Fruit fly (Drosophila melanogaster) whole organism, prepupa: ENCODE data around the gene CG18476.

ENCODE experiments used
- Blimp-1 ChIP-seq: fragments of 200-800 bp; sonication (Bioruptor generic); optimal IDR thresholded peaks from 3 replicates; lab custom pipeline; 2017; ENCODE audit warnings: missing biosample characterization, missing genetic modification characterization, mild to moderate bottlenecking, moderate library complexity, missing genetic modification reagents
- CG10631 ChIP-seq: fragments of 200-800 bp; sonication (Bioruptor generic); optimal IDR thresholded peaks from 2 replicates; lab custom pipeline; 2016; ENCODE audit warnings: missing biosample characterization, missing genetic modification characterization
- CG11294 ChIP-seq: fragments of 200-800 bp; sonication (Bioruptor generic); IDR thresholded peaks from 2 replicates; pipeline ENCODE4 v1.3.6; 2022; ENCODE audit warnings: missing biosample characterization, missing genetic modification characterization
- CG11902 ChIP-seq: fragments of 200-800 bp; sonication (Bioruptor generic); optimal IDR thresholded peaks from 3 replicates; lab custom pipeline; 2016; ENCODE audit warnings: missing biosample characterization, missing genetic modification characterization
- CG15336 ChIP-seq: fragments of 200-800 bp; sonication (Bioruptor generic); IDR thresholded peaks from 2 replicates; pipeline ENCODE4 v1.3.6; 2022; ENCODE audit warnings: missing biosample characterization, missing genetic modification characterization
- CG1621 ChIP-seq: fragments of 200-800 bp; sonication (Bioruptor generic); optimal IDR thresholded peaks from 3 replicates; lab custom pipeline; 2018; ENCODE audit warnings: missing biosample characterization, mild to moderate bottlenecking, missing genetic modification characterization
- CG16779 ChIP-seq: fragments of 200-800 bp; sonication (Bioruptor generic); optimal IDR thresholded peaks from 3 replicates; lab custom pipeline; 2017; ENCODE audit warnings: missing biosample characterization, mild to moderate bottlenecking, missing genetic modification characterization
- CG3032 ChIP-seq: fragments of 200-800 bp; optimal IDR thresholded peaks from 2 replicates; lab custom pipeline; 2019; ENCODE audit warnings: missing biosample characterization, mild to moderate bottlenecking, missing genetic modification characterization, moderate library complexity
- CG32006 ChIP-seq: fragments of 200-800 bp; sonication (Bioruptor generic); optimal IDR thresholded peaks from 3 replicates; lab custom pipeline; 2017; ENCODE audit warnings: missing biosample characterization, mild to moderate bottlenecking, missing genetic modification characterization
- CG34406 ChIP-seq: fragments of 200-800 bp; sonication (Bioruptor generic); optimal IDR thresholded peaks from 3 replicates; lab custom pipeline; 2016; ENCODE audit warnings: missing biosample characterization, missing genetic modification characterization
- CG3919 ChIP-seq: fragments of 200-800 bp; sonication (Bioruptor generic); optimal IDR thresholded peaks from 3 replicates; lab custom pipeline; 2016; ENCODE audit warnings: missing biosample characterization, missing genetic modification characterization
- CG6163 ChIP-seq: fragments of 200-800 bp; sonication (Bioruptor generic); IDR thresholded peaks from 3 replicates; pipeline ENCODE4 v1.3.6; 2022; ENCODE audit warnings: missing biosample characterization, missing genetic modification characterization
- CG6792 ChIP-seq: fragments of 200-800 bp; sonication (Bioruptor generic); optimal IDR thresholded peaks from 3 replicates; lab custom pipeline; 2016; ENCODE audit warnings: missing biosample characterization, missing genetic modification characterization
- CG6854 ChIP-seq: fragments of 200-800 bp; sonication (Bioruptor generic); optimal IDR thresholded peaks from 2 replicates; lab custom pipeline; 2017; ENCODE audit warnings: missing biosample characterization, mild to moderate bottlenecking, missing genetic modification characterization
- CG7368 ChIP-seq: fragments of 200-800 bp; sonication (Bioruptor generic); optimal IDR thresholded peaks from 3 replicates; lab custom pipeline; 2016; ENCODE audit warnings: missing biosample characterization, missing genetic modification characterization
- CG8119 ChIP-seq: fragments of 200-800 bp; sonication (Bioruptor generic); IDR thresholded peaks from 3 replicates; pipeline ENCODE4 v1.3.6; 2022; ENCODE audit warnings: missing biosample characterization, missing genetic modification characterization
- CG8319 ChIP-seq: fragments of 200-800 bp; sonication (Bioruptor generic); optimal IDR thresholded peaks from 3 replicates; lab custom pipeline; 2016; ENCODE audit warnings: missing biosample characterization, missing genetic modification characterization
- CG8632 ChIP-seq: fragments of 200-800 bp; sonication (Bioruptor generic); optimal IDR thresholded peaks from 3 replicates; lab custom pipeline; 2016; ENCODE audit warnings: missing biosample characterization, missing genetic modification characterization
- CG9139 ChIP-seq: fragments of 200-800 bp; sonication (Bioruptor generic); optimal IDR thresholded peaks from 3 replicates; lab custom pipeline; 2017; ENCODE audit warnings: missing biosample characterization, mild to moderate bottlenecking, missing genetic modification characterization
- Eip75B ChIP-seq: fragments of 200-800 bp; sonication (Bioruptor generic); optimal IDR thresholded peaks from 3 replicates; lab custom pipeline; 2016; ENCODE audit warnings: missing biosample characterization, missing genetic modification characterization
- Eip78C ChIP-seq: fragments of 200-800 bp; sonication (Bioruptor generic); peaks from one replicate; lab custom pipeline; 2016; ENCODE audit warnings: missing biosample characterization, missing genetic modification characterization
- Eip93F ChIP-seq: fragments of 200-800 bp; sonication (Bioruptor generic); optimal IDR thresholded peaks from 2 replicates; lab custom pipeline; 2016; ENCODE audit warnings: missing biosample characterization, mild to moderate bottlenecking, missing genetic modification characterization
- Ets96B ChIP-seq: fragments of 200-800 bp; optimal IDR thresholded peaks from 2 replicates; lab custom pipeline; 2019; ENCODE audit warnings: missing biosample characterization, mild to moderate bottlenecking, missing genetic modification characterization, moderate library complexity
- Hr39 ChIP-seq: fragments of 200-800 bp; sonication (Bioruptor generic); optimal IDR thresholded peaks from 2 replicates; lab custom pipeline; 2016; ENCODE audit warnings: missing biosample characterization, missing genetic modification characterization
- Lpt ChIP-seq: fragments of 200-800 bp; sonication (Bioruptor generic); optimal IDR thresholded peaks from 3 replicates; lab custom pipeline; 2016; ENCODE audit warnings: missing biosample characterization, missing genetic modification characterization
- OdsH ChIP-seq: fragments of 200-800 bp; sonication (Bioruptor generic); optimal IDR thresholded peaks from 3 replicates; lab custom pipeline; 2016; ENCODE audit warnings: missing biosample characterization, missing genetic modification characterization
- Smox ChIP-seq: fragments of 200-800 bp; sonication (Bioruptor generic); optimal IDR thresholded peaks from 3 replicates; lab custom pipeline; 2016; ENCODE audit warnings: missing biosample characterization, missing genetic modification characterization
- Sox15 ChIP-seq: fragments of 200-800 bp; sonication (Bioruptor generic); optimal IDR thresholded peaks from 3 replicates; lab custom pipeline; 2016; ENCODE audit warnings: missing biosample characterization, missing genetic modification characterization
- cyc ChIP-seq: fragments of 200-800 bp; sonication (Bioruptor generic); optimal IDR thresholded peaks from 3 replicates; lab custom pipeline; 2016; ENCODE audit warnings: missing biosample characterization, missing genetic modification characterization
- esn ChIP-seq: fragments of 200-800 bp; sonication (Bioruptor generic); optimal IDR thresholded peaks from 2 replicates; lab custom pipeline; 2016; ENCODE audit warnings: missing biosample characterization, mild to moderate bottlenecking, missing genetic modification characterization, moderate library complexity
- fd59A ChIP-seq: fragments of 200-800 bp; sonication (Bioruptor generic); optimal IDR thresholded peaks from 2 replicates; lab custom pipeline; 2017; ENCODE audit warnings: missing biosample characterization, mild to moderate bottlenecking, missing genetic modification characterization, missing genetic modification reagents
- fd85E ChIP-seq: fragments of 200-800 bp; sonication (Bioruptor generic); optimal IDR thresholded peaks from 3 replicates; lab custom pipeline; 2016; ENCODE audit warnings: missing biosample characterization, missing genetic modification characterization
- fkh ChIP-seq: fragments of 200-800 bp; sonication (Bioruptor generic); optimal IDR thresholded peaks from 3 replicates; lab custom pipeline; 2017; ENCODE audit warnings: missing biosample characterization, mild to moderate bottlenecking, missing genetic modification characterization, moderate library complexity
- lz ChIP-seq: fragments of 200-800 bp; sonication (Bioruptor generic); optimal IDR thresholded peaks from 3 replicates; lab custom pipeline; 2016; ENCODE audit warnings: missing biosample characterization, missing genetic modification characterization
- net ChIP-seq: fragments of 200-800 bp; sonication (Bioruptor generic); optimal IDR thresholded peaks from 3 replicates; lab custom pipeline; 2016; ENCODE audit warnings: missing biosample characterization, missing genetic modification characterization
- pdm3 ChIP-seq: fragments of 200-800 bp; sonication (Bioruptor generic); optimal IDR thresholded peaks from 3 replicates; lab custom pipeline; 2016; ENCODE audit warnings: missing biosample characterization, missing genetic modification characterization
- spab ChIP-seq: fragments of 200-800 bp; sonication (Bioruptor generic); optimal IDR thresholded peaks from 2 replicates; lab custom pipeline; 2017; ENCODE audit warnings: missing biosample characterization, mild to moderate bottlenecking, missing genetic modification characterization, missing genetic modification reagents
- ss ChIP-seq, 2 experiments: fragments of 200-800 bp; sonication (Bioruptor generic); optimal IDR thresholded peaks; 2 replicates in 1 of 2; 3 replicates in 1 of 2; lab custom pipeline; 2017 to 2018; ENCODE audit warnings: mild to moderate bottlenecking in 2 of 2, missing biosample characterization in 2 of 2, missing genetic modification characterization in 2 of 2, moderate library complexity in 1 of 2
- svp ChIP-seq: fragments of 200-800 bp; sonication (Bioruptor generic); peaks from one replicate; lab custom pipeline; 2016; ENCODE audit warnings: missing biosample characterization, missing genetic modification characterization
- topi ChIP-seq: fragments of 200-800 bp; sonication (Bioruptor generic); optimal IDR thresholded peaks from 3 replicates; lab custom pipeline; 2016; ENCODE audit warnings: missing biosample characterization, missing genetic modification characterization
- vri ChIP-seq: fragments of 200-800 bp; sonication (Bioruptor generic); optimal IDR thresholded peaks from 3 replicates; lab custom pipeline; 2016; ENCODE audit warnings: missing biosample characterization, mild to moderate bottlenecking, missing genetic modification characterization

The CG18476 gene

dm6 chr3R:11678016-11678415 lies at the start of gene CG18476 (continued):
- TF ChIP-seq svp (GFP tag; lab: Kevin White, UChicago) (peak; percentile 96), topi (peak; percentile 90), CG6163 (GFP tag; lab: Robert Waterston, UW) (peak; percentile 95), spab (GFP tag; lab: Kevin White, UChicago) (peak; percentile 83), CG3032 (tag; lab: Kevin White, UChicago) (peak; percentile 97), CG3919 (GFP tag; lab: Kevin White, UChicago) (peak; percentile 91), CG1621 (peak; percentile 86), CG8319 (GFP tag; lab: Kevin White, UChicago) (peak; percentile 75)

dm6 chr3R:11721593-11721992 lies 43.7 kb upstream of the CG18476 start, which contains the start of gene CG12594:
Gene CG12594 (plus strand): TSS chr3R:11721734.
- no peak for TF ChIP-seq ss (GFP tag; optimal IDR thresholded peaks at IDR 0.05; lab: Kevin White, UChicago)
- TF ChIP-seq CG7368: no peak
- TF ChIP-seq CG11902 (GFP tag; lab: Kevin White, UChicago): no peak
- no peak for TF ChIP-seq Eip93F (GFP tag; lab: Kevin White, UChicago)
- no peak for TF ChIP-seq Eip75B (GFP tag; lab: Kevin White, UChicago)
- no peak for TF ChIP-seq spab (GFP tag; lab: Kevin White, UChicago)
- no peak for TF ChIP-seq Eip78C (GFP tag; lab: Kevin White, UChicago)
- TF ChIP-seq CG11294 (GFP tag; lab: Robert Waterston, UW): no peak
- no peak for TF ChIP-seq CG34406
- TF ChIP-seq vri: no peak
- no peak for TF ChIP-seq fkh
- no peak for TF ChIP-seq CG3032 (tag; lab: Kevin White, UChicago)
- no peak for TF ChIP-seq Hr39 (GFP tag; lab: Kevin White, UChicago)
- no peak for TF ChIP-seq net (GFP tag; lab: Kevin White, UChicago)
- no peak for TF ChIP-seq fd59A (GFP tag; lab: Kevin White, UChicago)
- TF ChIP-seq CG10631 (GFP tag; lab: Kevin White, UChicago): no peak
- no peak for TF ChIP-seq CG15336 (GFP tag; lab: Robert Waterston, UW)

- TF ChIP-seq ss (GFP tag; optimal IDR thresholded peaks at IDR 0.05; lab: Kevin White, UChicago): no peak
- peak; percentile 43 for TF ChIP-seq svp (GFP tag; lab: Kevin White, UChicago)
Observed at dm6 chr3R:11711376-11711775, 33.5 kb upstream of the CG18476 start, which contains the start of gene CG14720. Gene CG14720 (plus strand): TSS chr3R:11711676.

- no peak for TF ChIP-seq Lpt
- no peak for TF ChIP-seq CG10631 (GFP tag; lab: Kevin White, UChicago)
- no peak for TF ChIP-seq OdsH (GFP tag; lab: Kevin White, UChicago)
- TF ChIP-seq Sox15 (GFP tag; lab: Kevin White, UChicago): no peak
- TF ChIP-seq CG32006 (GFP tag; lab: Kevin White, UChicago): no peak
- TF ChIP-seq esn (GFP tag; lab: Kevin White, UChicago): no peak
- TF ChIP-seq lz (GFP tag; lab: Kevin White, UChicago): no peak
Observed at dm6 chr3R:11703730-11704129, 25.8 kb upstream of the CG18476 start, which contains the start of gene I-t. Gene I-t (plus strand): TSS chr3R:11704030.

- no peak for TF ChIP-seq Ets96B (tag; lab: Kevin White, UChicago)
- no peak for TF ChIP-seq CG8119 (GFP tag; lab: Robert Waterston, UW)
- no peak for TF ChIP-seq Smox (GFP tag; lab: Kevin White, UChicago)
- no peak for TF ChIP-seq net (GFP tag; lab: Kevin White, UChicago)
- TF ChIP-seq fd85E (GFP tag; lab: Kevin White, UChicago): no peak
- TF ChIP-seq svp (GFP tag; lab: Kevin White, UChicago): no peak
- TF ChIP-seq lz (GFP tag; lab: Kevin White, UChicago): no peak
- TF ChIP-seq pdm3 (GFP tag; lab: Kevin White, UChicago): no peak
- TF ChIP-seq cyc (GFP tag; lab: Kevin White, UChicago): no peak
- TF ChIP-seq CG9139 (GFP tag; lab: Kevin White, UChicago): no peak
- TF ChIP-seq Blimp-1 (GFP tag; lab: Kevin White, UChicago): no peak
- TF ChIP-seq Eip78C (GFP tag; lab: Kevin White, UChicago): no peak
- no peak for TF ChIP-seq CG16779 (tag; lab: Kevin White, UChicago)
- no peak for TF ChIP-seq fd59A (GFP tag; lab: Kevin White, UChicago)
- no peak for TF ChIP-seq OdsH (GFP tag; lab: Kevin White, UChicago)
- no peak for TF ChIP-seq CG6792 (GFP tag; lab: Kevin White, UChicago)
- TF ChIP-seq CG6854 (GFP tag; lab: Kevin White, UChicago): no peak
- no peak for TF ChIP-seq CG32006 (GFP tag; lab: Kevin White, UChicago)
- no peak for TF ChIP-seq CG8632 (GFP tag; lab: Kevin White, UChicago)
Observed at dm6 chr3R:11700314-11700713, 22.4 kb upstream of the CG18476 start, which contains the start of gene CG14718. Gene CG14718 (plus strand): TSS chr3R:11700614.
